Worm (Caenorhabditis elegans) whole organism, L4/young adult: ENCODE results near the gene arrd-2.

Experiments used
- W03F9.2 ChIP-seq: fragments of 150-350 bp; optimal IDR thresholded peaks from 2 replicates; lab custom pipeline; 2014; ENCODE audit warnings: missing biosample characterization, missing genetic modification characterization
- dao-5 ChIP-seq: sonication (generic microtip); optimal IDR thresholded peaks from 2 replicates; lab custom pipeline; 2016; ENCODE audit warnings: missing genotype, missing genetic modification characterization, moderate library complexity, missing compliant biosample characterization
- him-1 ChIP-seq: sonication (generic microtip); optimal IDR thresholded peaks from 2 replicates; lab custom pipeline; 2016; ENCODE audit warnings: missing genotype, missing genetic modification reagents, missing genetic modification characterization, missing compliant biosample characterization

DNA sequence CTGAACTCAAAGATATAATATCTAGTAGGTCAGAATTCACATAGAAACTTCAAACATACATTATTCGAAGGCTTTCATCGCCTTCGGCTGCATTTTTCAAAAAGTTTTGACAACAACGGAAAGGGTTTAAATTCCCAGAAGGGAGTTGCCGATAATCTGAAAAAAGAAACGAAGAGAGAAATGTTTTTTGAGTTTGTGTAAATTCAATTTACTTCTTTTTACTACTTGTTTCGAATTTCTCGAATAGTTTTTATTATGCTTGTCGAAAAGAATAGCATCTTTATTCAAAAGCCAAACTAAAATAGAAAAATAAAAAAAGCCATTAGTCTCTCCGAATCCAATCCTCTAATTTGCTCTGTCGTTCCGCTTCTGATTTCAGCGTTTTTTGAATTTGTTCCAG is 23.6 kb downstream of the arrd-2 start:
- TF ChIP-seq him-1 (tag; lab: Kevin White, UChicago), result no peak
- TF ChIP-seq dao-5 (tag; lab: Kevin White, UChicago), result no peak
- TF ChIP-seq W03F9.2 (tag; lab: Kevin White, UChicago), result no peak
